Fruit fly (Drosophila melanogaster) Kc167 (cell line): ENCODE results near the gene CG4820.

ENCODE experiments used
- Myc ChIP-seq: fragments of >200 bp; optimal IDR thresholded peaks from 2 replicates; lab custom pipeline; 2017; ENCODE audit warnings: missing external identifiers
- h ChIP-seq: fragments of >200 bp; optimal IDR thresholded peaks from 3 replicates; lab custom pipeline; 2018; ENCODE audit warnings: missing external identifiers
- psq ChIP-seq: fragments of >200 bp; optimal IDR thresholded peaks from 2 replicates; lab custom pipeline; 2017; ENCODE audit warnings: missing external identifiers
- ttk ChIP-seq: sonication (Bioruptor generic); optimal IDR thresholded peaks from 2 replicates; lab custom pipeline; 2017; ENCODE audit warnings: missing external identifiers

DNA sequence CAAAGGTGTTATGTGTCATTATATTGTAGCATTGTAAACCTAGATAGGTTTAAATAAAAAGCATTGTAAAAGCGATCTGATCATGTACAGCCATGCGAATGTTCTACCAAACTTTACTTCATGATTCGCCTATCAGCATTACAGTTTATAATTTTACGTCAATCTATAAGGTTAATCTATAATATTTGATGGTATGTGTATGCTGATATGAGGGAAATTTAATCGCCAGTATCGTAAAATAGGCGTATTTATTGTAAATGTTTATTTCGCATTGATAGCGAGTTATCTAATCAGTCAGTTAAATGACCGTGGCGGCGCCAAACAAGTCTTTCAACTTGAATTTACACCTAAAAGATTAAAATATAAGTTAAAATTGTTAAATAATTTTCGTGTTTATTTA lies 38.8 kb upstream of the CG4820 start:
- TF ChIP-seq psq (lab: Kevin White, UChicago) (no peak), Myc (lab: Kevin White, UChicago) (no peak), h (no peak), ttk (lab: Kevin White, UChicago) (no peak)
